Worm (Caenorhabditis elegans): ENCODE measurements around the gene ZK353.10.

ZK353.10 gene

ce11 chrIII:8410747-8411146, 16.5 kb upstream of the ZK353.10 start:
- TF ChIP-seq elt-2 (tag; optimal IDR thresholded peaks at IDR 0.05): no peak
- no peak for TF ChIP-seq nhr-77 (tag; optimal IDR thresholded peaks at IDR 0.05)
- no peak for TF ChIP-seq mml-1 (tag; optimal IDR thresholded peaks at IDR 0.05)
- TF ChIP-seq daf-12 (tag; optimal IDR thresholded peaks at IDR 0.05): no peak
- TF ChIP-seq zag-1 (tag; optimal IDR thresholded peaks at IDR 0.05): no peak
- no peak for TF ChIP-seq aly-2 (tag; optimal IDR thresholded peaks at IDR 0.05)
- TF ChIP-seq nhr-11 (tag; optimal IDR thresholded peaks at IDR 0.05): no peak
- no peak for TF ChIP-seq pqm-1 (tag; optimal IDR thresholded peaks at IDR 0.05)
- TF ChIP-seq eor-1 (tag; optimal IDR thresholded peaks at IDR 0.05): no peak
- no peak for TF ChIP-seq sea-2 (GFP tag; optimal IDR thresholded peaks at IDR 0.05)
- no peak for TF ChIP-seq R02D3.7 (tag; optimal IDR thresholded peaks at IDR 0.05)

ce11 chrIII:8409166-8409565, 14.9 kb upstream of the ZK353.10 start, which contains the start of gene ZK353.9:
Gene ZK353.9, plus strand, starts transcription at chrIII:8409496.
- TF ChIP-seq ceh-82 (tag; optimal IDR thresholded peaks at IDR 0.05) (no peak), ZK546.5 (tag; optimal IDR thresholded peaks at IDR 0.05) (no peak), nhr-67 (tag; optimal IDR thresholded peaks at IDR 0.05) (no peak), aly-2 (tag; optimal IDR thresholded peaks at IDR 0.05) (no peak), snpc-4 (tag; optimal IDR thresholded peaks at IDR 0.05) (no peak)

- TF ChIP-seq ceh-16 (tag; optimal IDR thresholded peaks at IDR 0.05): no peak
- peak; percentile 66 for TF ChIP-seq nfya-1 (tag; optimal IDR thresholded peaks at IDR 0.05; ENCODE audit: insufficient read depth)
- no peak for TF ChIP-seq nhr-237 (tag; optimal IDR thresholded peaks at IDR 0.05)
- peak; percentile 29 for TF ChIP-seq hmg-11 (tag; optimal IDR thresholded peaks at IDR 0.05)
- no peak for TF ChIP-seq lsy-12 (tag; optimal IDR thresholded peaks at IDR 0.05)
- TF ChIP-seq ceh-9 (tag; optimal IDR thresholded peaks at IDR 0.05): no peak
- TF ChIP-seq egl-5 (tag; optimal IDR thresholded peaks at IDR 0.05): no peak
- TF ChIP-seq nhr-23 (tag; optimal IDR thresholded peaks at IDR 0.05): no peak
- no peak for TF ChIP-seq nhr-77 (tag; optimal IDR thresholded peaks at IDR 0.05)
- TF ChIP-seq nhr-76 (tag; optimal IDR thresholded peaks at IDR 0.05): no peak
- no peak for TF ChIP-seq R02D3.7 (tag; optimal IDR thresholded peaks at IDR 0.05)
- no peak for TF ChIP-seq daf-12 (tag; optimal IDR thresholded peaks at IDR 0.05)
- TF ChIP-seq fkh-2 (tag; optimal IDR thresholded peaks at IDR 0.05): no peak
- no peak for TF ChIP-seq sea-2 (GFP tag; optimal IDR thresholded peaks at IDR 0.05)
Observed at ce11 chrIII:8405449-8405962, 11.3 kb upstream of the ZK353.10 start, which contains the start of the genes ubxn-4 and cyy-1. Gene ubxn-4, minus strand, starts transcription at chrIII:8405562. Gene cyy-1, plus strand, starts transcription at chrIII:8405874.

ce11 chrIII:8403507-8403906, 9.3 kb upstream of the ZK353.10 start, which contains the start of gene cutc-1:
Gene cutc-1, minus strand, starts transcription at chrIII:8403607.
- TF ChIP-seq sea-2 (GFP tag; optimal IDR thresholded peaks at IDR 0.05) (no peak), nhr-28 (tag; optimal IDR thresholded peaks at IDR 0.05) (no peak), ztf-4 (tag; optimal IDR thresholded peaks at IDR 0.05) (no peak), nhr-25 (tag; optimal IDR thresholded peaks at IDR 0.05) (no peak), skn-1 (tag; optimal IDR thresholded peaks at IDR 0.05) (no peak), daf-12 (tag; optimal IDR thresholded peaks at IDR 0.05) (no peak), lsy-12 (tag; optimal IDR thresholded peaks at IDR 0.05) (no peak), nhr-76 (tag; optimal IDR thresholded peaks at IDR 0.05) (no peak), unc-39 (tag; optimal IDR thresholded peaks at IDR 0.05) (no peak), nhr-23 (tag; optimal IDR thresholded peaks at IDR 0.05) (no peak), nhr-11 (tag; optimal IDR thresholded peaks at IDR 0.05) (no peak), ztf-11 (tag; optimal IDR thresholded peaks at IDR 0.05) (no peak), elt-1 (tag; optimal IDR thresholded peaks at IDR 0.05) (no peak), fos-1 (tag; optimal IDR thresholded peaks at IDR 0.05) (no peak)

- TF ChIP-seq sea-2 (GFP tag; optimal IDR thresholded peaks at IDR 0.05): no peak
- TF ChIP-seq mdl-1 (tag; optimal IDR thresholded peaks at IDR 0.05): no peak
- no peak for TF ChIP-seq ceh-82 (tag; optimal IDR thresholded peaks at IDR 0.05)
- no peak for TF ChIP-seq nhr-28 (tag; optimal IDR thresholded peaks at IDR 0.05)
- TF ChIP-seq egl-27 (tag; optimal IDR thresholded peaks at IDR 0.05): no peak
- no peak for TF ChIP-seq R02D3.7 (tag; optimal IDR thresholded peaks at IDR 0.05)
- TF ChIP-seq tbx-2 (tag; optimal IDR thresholded peaks at IDR 0.05): no peak
- TF ChIP-seq nhr-76 (tag; optimal IDR thresholded peaks at IDR 0.05): no peak
- TF ChIP-seq ceh-9 (tag; optimal IDR thresholded peaks at IDR 0.05): no peak
- no peak for TF ChIP-seq ZK546.5 (tag; optimal IDR thresholded peaks at IDR 0.05)
- TF ChIP-seq pha-4 (tag; optimal IDR thresholded peaks at IDR 0.05): no peak
Observed at ce11 chrIII:8402633-8403032, 8.4 kb upstream of the ZK353.10 start.

Measured in whole organism, L3 larva.